Fruit fly (Drosophila melanogaster) whole organism, embryonic: ENCODE data around the gene Tsen34.
A peak's percentile ranks its signal among the peaks of the same experiment; 100 is the strongest.

Experiments
- CG10147 ChIP-seq: fragments of 200-800 bp; sonication (Bioruptor generic); optimal IDR thresholded peaks from 2 replicates; lab custom pipeline; 2019; ENCODE audit warnings: missing biosample characterization, mild to moderate bottlenecking, missing genetic modification characterization, moderate library complexity
- CG12236 ChIP-seq: fragments of 200-800 bp; sonication (Bioruptor generic); optimal IDR thresholded peaks from 2 replicates; lab custom pipeline; 2016; ENCODE audit warnings: missing biosample characterization, missing genetic modification characterization
- CG13287 ChIP-seq: fragments of 200-800 bp; sonication (Bioruptor generic); IDR thresholded peaks from 2 replicates; pipeline ENCODE4 v1.3.6; 2022; ENCODE audit warnings: missing biosample characterization, missing genetic modification characterization; ENCODE audit not compliant: partially characterized antibody
- CG16813 ChIP-seq: fragments of 200-800 bp; sonication (Bioruptor generic); IDR thresholded peaks from 3 replicates; pipeline ENCODE4 v1.3.6; 2022; ENCODE audit warnings: missing biosample characterization, missing genetic modification characterization; ENCODE audit not compliant: partially characterized antibody
- CG2678 ChIP-seq: fragments of 200-800 bp; sonication (Bioruptor generic); optimal IDR thresholded peaks from 3 replicates; lab custom pipeline; 2019; ENCODE audit warnings: missing biosample characterization, mild to moderate bottlenecking, missing genetic modification characterization, moderate library complexity
- Ets97D ChIP-seq: fragments of 200-800 bp; sonication (Bioruptor generic); optimal IDR thresholded peaks from 3 replicates; lab custom pipeline; 2016; ENCODE audit warnings: missing biosample characterization, missing genetic modification characterization
- NC2α ChIP-seq: fragments of 200-800 bp; sonication (Bioruptor generic); optimal IDR thresholded peaks from 2 replicates; lab custom pipeline; 2016; ENCODE audit warnings: missing biosample characterization, missing genetic modification characterization
- PHDP ChIP-seq: fragments of 200-800 bp; sonication (Bioruptor generic); optimal IDR thresholded peaks from 3 replicates; lab custom pipeline; 2018; ENCODE audit warnings: missing biosample characterization, mild to moderate bottlenecking, missing genetic modification characterization, moderate library complexity
- cwo ChIP-seq: fragments of 200-800 bp; sonication (Bioruptor generic); optimal IDR thresholded peaks from 3 replicates; lab custom pipeline; 2017; ENCODE audit warnings: missing biosample characterization, missing genetic modification characterization, mild to moderate bottlenecking, moderate library complexity, missing genetic modification reagents
- exex ChIP-seq: fragments of 200-800 bp; sonication (Bioruptor generic); optimal IDR thresholded peaks from 4 replicates; lab custom pipeline; 2018; ENCODE audit warnings: missing biosample characterization, mild to moderate bottlenecking, missing genetic modification characterization, moderate library complexity
- sd ChIP-seq: fragments of 200-800 bp; sonication (Bioruptor generic); optimal IDR thresholded peaks from 3 replicates; lab custom pipeline; 2018; ENCODE audit warnings: missing biosample characterization, mild to moderate bottlenecking, missing genetic modification characterization, moderate library complexity
- sisA ChIP-seq: fragments of 200-800 bp; sonication (Bioruptor generic); IDR thresholded peaks from 2 replicates; pipeline ENCODE4 v1.3.6; 2022; ENCODE audit warnings: missing biosample characterization, missing genetic modification characterization

Tsen34 gene

DNA sequence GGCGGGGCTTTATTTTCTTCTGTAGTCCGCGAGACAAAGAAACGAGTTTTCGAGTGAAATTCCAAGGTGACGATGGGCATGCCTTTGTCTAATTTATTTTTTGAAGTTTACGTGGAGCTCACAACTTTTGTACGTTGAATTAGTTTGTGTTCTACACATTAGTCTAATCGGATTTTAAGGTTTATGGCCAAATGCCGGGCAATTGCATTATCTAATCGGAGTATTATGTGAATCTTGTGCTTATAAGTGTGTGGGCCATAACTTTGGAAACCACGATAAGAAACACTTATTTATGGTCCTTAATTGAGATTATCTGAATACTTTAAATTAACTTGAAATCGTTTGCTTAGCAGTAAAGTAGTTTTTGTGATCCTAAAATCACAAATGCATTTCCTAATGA is 48.8 kb downstream of the Tsen34 start (continued):
- TF ChIP-seq CG16813 (GFP tag; lab: Robert Waterston, UW), result no peak
- no peak for TF ChIP-seq Ets97D (GFP tag; lab: Kevin White, UChicago)
- TF ChIP-seq sisA (GFP tag; lab: Robert Waterston, UW), result no peak
- no peak for TF ChIP-seq CG13287 (GFP tag; lab: Robert Waterston, UW)
- peak; percentile 89 for TF ChIP-seq exex (tag; lab: Kevin White, UChicago)
- no peak for TF ChIP-seq NC2α
- TF ChIP-seq cwo, result no peak
- peak; percentile 80 for TF ChIP-seq sd (tag; lab: Kevin White, UChicago)
- TF ChIP-seq CG2678, result peak; percentile 7
- TF ChIP-seq CG10147 (GFP tag; lab: Kevin White, UChicago), result no peak
- TF ChIP-seq CG12236 (GFP tag; lab: Kevin White, UChicago), result no peak
- TF ChIP-seq PHDP (tag; lab: Kevin White, UChicago), result no peak
- TF ChIP-seq, all 482 proteins: peak for 13
